Worm (Caenorhabditis elegans): ENCODE results near the gene F35H10.10.

F35H10.10 gene

ce11 chrIV:8268024-8268423 lies 44.7 kb downstream of the F35H10.10 start, which contains the start of the genes K07H8.5 and K07H8.8:
Gene K07H8.5, plus strand, starts transcription at chrIV:8268324.
Gene K07H8.8, minus strand, starts transcription at chrIV:8268412.
- TF ChIP-seq npax-4 (tag; optimal IDR thresholded peaks at IDR 0.05) = no peak
- TF ChIP-seq hlh-6 (tag; optimal IDR thresholded peaks at IDR 0.05) = no peak
- no peak for TF ChIP-seq unc-42 (tag; optimal IDR thresholded peaks at IDR 0.05)

- TF ChIP-seq elt-4 (tag; optimal IDR thresholded peaks at IDR 0.05) = no peak
- TF ChIP-seq F13H6.1 (tag; optimal IDR thresholded peaks at IDR 0.05) = no peak
- no peak for TF ChIP-seq ceh-48 (tag; optimal IDR thresholded peaks at IDR 0.05)
- no peak for TF ChIP-seq npax-4 (tag; optimal IDR thresholded peaks at IDR 0.05)
- TF ChIP-seq ceh-19 (GFP tag; optimal IDR thresholded peaks at IDR 0.05) = no peak
- no peak for TF ChIP-seq zip-5 (tag; optimal IDR thresholded peaks at IDR 0.05)
- TF ChIP-seq hlh-15 (tag; optimal IDR thresholded peaks at IDR 0.05) = no peak
- no peak for TF ChIP-seq rnt-1 (tag; optimal IDR thresholded peaks at IDR 0.05)
- TF ChIP-seq unc-55 (GFP tag; optimal IDR thresholded peaks at IDR 0.05) = no peak
- no peak for TF ChIP-seq ets-4 (tag; optimal IDR thresholded peaks at IDR 0.05)
- no peak for TF ChIP-seq sdc-2 (tag; optimal IDR thresholded peaks at IDR 0.05)
- TF ChIP-seq pat-9 (tag; optimal IDR thresholded peaks at IDR 0.05) = no peak
- TF ChIP-seq ceh-18 (tag; optimal IDR thresholded peaks at IDR 0.05) = no peak
- no peak for TF ChIP-seq pha-4 (tag; optimal IDR thresholded peaks at IDR 0.05)
- TF ChIP-seq sox-2 (GFP tag; IDR thresholded peaks at IDR 0.05) = no peak
- TF ChIP-seq ceh-34 (tag; optimal IDR thresholded peaks at IDR 0.05) = no peak
These were observed 46.5 kb downstream of the F35H10.10 start for ce11 chrIV:8266024-8266949.

- TF ChIP-seq npax-4 (tag; optimal IDR thresholded peaks at IDR 0.05) (no peak), K02D7.2 (tag; optimal IDR thresholded peaks at IDR 0.05) (no peak), ceh-18 (tag; optimal IDR thresholded peaks at IDR 0.05) (no peak), sox-4 (tag; optimal IDR thresholded peaks at IDR 0.05) (no peak), C08G9.2 (tag; optimal IDR thresholded peaks at IDR 0.05) (no peak)
These were observed 50.1 kb downstream of the F35H10.10 start for ce11 chrIV:8262671-8263070.

- no peak for TF ChIP-seq elt-2 (tag; optimal IDR thresholded peaks at IDR 0.05)
- TF ChIP-seq ets-4 (tag; optimal IDR thresholded peaks at IDR 0.05) = no peak
- no peak for TF ChIP-seq C38D4.7 (GFP tag; optimal IDR thresholded peaks at IDR 0.05)
- TF ChIP-seq ceh-6 (GFP tag; optimal IDR thresholded peaks at IDR 0.05) = no peak
- no peak for TF ChIP-seq pros-1 (tag; optimal IDR thresholded peaks at IDR 0.05)
- no peak for TF ChIP-seq ceh-19 (GFP tag; optimal IDR thresholded peaks at IDR 0.05)
- no peak for TF ChIP-seq ttx-3 (tag; optimal IDR thresholded peaks at IDR 0.05)
- TF ChIP-seq npax-4 (tag; optimal IDR thresholded peaks at IDR 0.05) = no peak
- TF ChIP-seq tbx-2 (tag; optimal IDR thresholded peaks at IDR 0.05) = no peak
- no peak for TF ChIP-seq fkh-6 (tag; optimal IDR thresholded peaks at IDR 0.05)
- TF ChIP-seq C08G9.2 (tag; optimal IDR thresholded peaks at IDR 0.05) = no peak
- TF ChIP-seq ceh-14 (tag; optimal IDR thresholded peaks at IDR 0.05) = no peak
- no peak for TF ChIP-seq che-1 (tag; optimal IDR thresholded peaks at IDR 0.05)
- TF ChIP-seq ceh-45 (GFP tag; IDR thresholded peaks at IDR 0.05) = no peak
- TF ChIP-seq hlh-6 (tag; optimal IDR thresholded peaks at IDR 0.05) = no peak
These were observed 51.7 kb downstream of the F35H10.10 start, which contains the start of gene vit-6 for ce11 chrIV:8260848-8261638. Gene vit-6, plus strand, starts transcription at chrIV:8261157.

- TF ChIP-seq ztf-16 (tag; optimal IDR thresholded peaks at IDR 0.05) = no peak
These were observed 52.8 kb downstream of the F35H10.10 start, which contains the start of gene K07H8.7 for ce11 chrIV:8259904-8260303. Gene K07H8.7, minus strand, starts transcription at chrIV:8260004.

All from whole organism, late embryonic.